Worm (Caenorhabditis elegans): ENCODE data around the gene lin-3.

lin-3 gene

DNA sequence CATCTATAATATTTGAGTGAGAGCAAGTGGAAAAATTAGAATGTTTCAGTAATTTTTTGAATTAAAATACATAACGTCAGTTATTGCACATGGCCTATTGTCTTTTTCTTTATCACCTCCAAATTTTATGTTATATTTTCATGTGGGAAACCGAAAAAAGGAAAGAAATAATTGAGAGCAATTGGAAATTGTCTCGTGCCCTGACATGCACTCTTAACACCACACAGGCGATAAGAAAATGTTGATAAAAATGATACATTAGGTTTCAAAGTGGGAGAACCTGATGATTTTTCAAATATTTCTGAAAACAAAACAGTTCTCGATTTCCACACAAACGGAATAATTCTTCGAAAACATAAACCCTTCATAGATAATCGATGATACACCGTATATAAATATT lies 38.2 kb upstream of the lin-3 start, which contains the start of gene F13H10.3:
TSS of gene F13H10.3 (minus strand) at position 73 of the 400 bp plus-strand sequence.
- no peak for TF ChIP-seq ceh-13 (GFP tag; optimal IDR thresholded peaks at IDR 0.05)
- no peak for TF ChIP-seq F13C5.2 (tag; optimal IDR thresholded peaks at IDR 0.05)

DNA sequence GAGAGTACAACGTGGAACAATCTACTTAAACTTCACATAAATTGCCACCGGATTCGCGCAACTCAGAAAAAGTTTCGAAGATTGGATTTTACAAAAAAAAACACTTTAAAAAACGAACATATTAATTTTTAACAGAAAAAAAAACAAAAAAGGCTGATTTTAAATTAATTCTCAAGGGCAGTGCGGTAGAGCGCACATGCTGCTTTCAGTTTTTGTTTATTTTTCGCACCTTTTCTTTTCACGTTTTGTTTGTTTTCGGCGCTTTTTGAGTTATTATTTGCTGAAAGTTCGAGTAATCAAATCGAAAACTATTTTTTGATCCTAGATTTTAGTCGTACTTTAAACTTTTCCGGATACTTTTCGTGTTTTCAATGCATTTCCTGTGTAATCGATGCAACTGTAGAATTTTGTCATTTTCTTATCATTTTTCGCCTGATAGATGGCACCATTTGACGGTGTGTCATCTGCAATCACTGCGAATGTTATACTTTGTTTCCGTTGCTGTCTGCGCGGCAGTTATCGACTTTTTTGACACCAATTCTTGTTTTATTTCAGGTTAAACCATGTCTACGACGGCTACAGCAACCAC lies 34.1 kb upstream of the lin-3 start, which contains the start of gene F13H10.8:
TSS of gene F13H10.8 (plus strand) at position 556 of the 589 bp plus-strand sequence.
- TF ChIP-seq tra-4 (tag; optimal IDR thresholded peaks at IDR 0.05) (no peak), F13C5.2 (tag; optimal IDR thresholded peaks at IDR 0.05) (peak; percentile 12)

DNA sequence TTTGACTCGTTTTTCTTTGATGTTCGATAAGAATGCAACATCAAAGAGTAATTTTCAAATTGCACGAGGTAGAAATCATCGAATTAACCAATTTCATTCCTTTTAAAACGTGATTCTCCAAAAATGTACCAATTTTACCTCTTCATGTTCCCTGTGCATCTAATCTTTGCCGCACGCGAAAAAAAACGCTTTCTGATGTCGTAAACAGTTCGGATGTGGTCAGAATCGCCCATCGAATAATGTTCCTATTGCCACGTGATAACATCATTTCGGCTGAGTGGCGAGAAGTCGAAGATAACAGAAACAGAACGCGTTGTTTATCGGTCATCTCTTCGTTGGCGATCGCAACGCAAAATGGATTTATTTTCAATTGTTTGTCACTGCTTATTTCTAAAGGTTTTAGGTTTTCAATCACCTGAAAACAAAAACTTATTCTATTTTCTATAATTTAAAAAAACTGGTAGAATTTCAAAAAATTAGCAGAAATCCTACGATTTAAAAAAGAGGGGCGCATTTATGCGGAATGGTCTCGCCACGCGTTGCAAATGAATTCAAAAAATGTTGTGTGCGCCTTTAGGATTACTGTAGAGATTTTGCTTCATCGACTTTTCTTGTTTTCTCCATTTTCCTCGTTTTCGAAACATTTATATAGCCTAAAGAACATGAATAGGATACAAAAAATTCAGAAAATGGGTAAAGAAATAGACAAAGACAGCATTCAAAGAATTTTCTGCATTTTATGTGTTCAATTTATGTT lies 32.4 kb upstream of the lin-3 start, which contains the start of gene mogs-1:
TSS of gene mogs-1 (minus strand) at position 417 of the 757 bp plus-strand sequence.
- TF ChIP-seq pes-1 (GFP tag; IDR thresholded peaks at IDR 0.05) (no peak), hnd-1 (tag; optimal IDR thresholded peaks at IDR 0.05) (no peak), ceh-13 (GFP tag; optimal IDR thresholded peaks at IDR 0.05) (no peak), F13C5.2 (tag; optimal IDR thresholded peaks at IDR 0.05) (no peak), ceh-36 (tag; optimal IDR thresholded peaks at IDR 0.05) (no peak), hmbx-1 (tag; optimal IDR thresholded peaks at IDR 0.05) (no peak), tbx-37 (GFP tag; conservative IDR thresholded peaks at IDR 0.05) (no peak), flt-1 (GFP tag; IDR thresholded peaks at IDR 0.05) (no peak), ama-1 (optimal IDR thresholded peaks at IDR 0.05) (no peak), aly-1 (tag; optimal IDR thresholded peaks at IDR 0.05) (no peak), ets-7 (tag; optimal IDR thresholded peaks at IDR 0.05) (no peak), scrt-1 (GFP tag; IDR thresholded peaks at IDR 0.05) (no peak), tbx-11 (GFP tag; IDR thresholded peaks at IDR 0.05) (no peak)

DNA sequence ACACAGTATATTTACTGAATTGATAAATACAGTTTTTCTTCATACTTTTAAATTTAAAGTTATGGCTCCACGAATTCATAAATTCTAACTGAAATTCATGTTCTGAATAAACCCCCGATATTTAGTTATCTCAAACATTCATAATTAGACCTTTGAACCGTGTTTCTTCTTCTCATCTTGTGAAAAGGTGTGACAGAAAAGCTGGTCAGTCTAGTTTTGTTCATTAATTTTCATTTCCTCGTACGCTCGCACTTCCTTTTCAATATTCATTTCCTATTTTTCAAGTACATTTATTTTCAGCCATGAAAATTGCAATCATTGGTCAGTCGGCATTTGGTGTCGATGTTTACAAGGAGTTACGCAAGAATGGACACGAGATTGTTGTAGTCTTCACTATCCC lies 31.8 kb upstream of the lin-3 start, which contains the start of gene alh-3:
TSS of gene alh-3 (plus strand) at position 301 of the 400 bp plus-strand sequence.
- no peak for TF ChIP-seq hmbx-1 (tag; optimal IDR thresholded peaks at IDR 0.05)
- TF ChIP-seq hmg-4 (GFP tag; optimal IDR thresholded peaks at IDR 0.05), result no peak
- TF ChIP-seq tbx-11 (GFP tag; IDR thresholded peaks at IDR 0.05), result no peak
- TF ChIP-seq F13C5.2 (tag; optimal IDR thresholded peaks at IDR 0.05), result no peak

DNA sequence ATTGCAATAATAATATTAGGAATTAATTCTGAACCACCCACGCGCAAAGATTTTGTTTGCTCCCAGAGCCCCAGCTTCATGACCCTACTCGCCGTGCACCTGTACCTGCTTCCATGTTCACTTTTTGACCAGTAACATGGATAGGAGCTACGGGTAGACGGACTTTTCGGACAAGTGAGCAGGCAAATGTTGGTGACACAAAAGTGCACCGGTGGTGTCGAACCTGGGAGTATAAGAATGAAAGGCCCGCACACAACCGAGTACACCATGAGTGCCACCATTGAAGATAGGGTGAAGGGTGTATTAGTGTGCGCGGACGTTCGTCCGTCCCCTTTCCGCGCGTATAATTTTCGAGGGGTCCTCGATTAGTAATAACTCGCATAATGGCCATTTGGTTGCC lies 28.2 kb upstream of the lin-3 start:
- TF ChIP-seq tbx-11 (GFP tag; IDR thresholded peaks at IDR 0.05) (peak; percentile 99), hmbx-1 (tag; optimal IDR thresholded peaks at IDR 0.05) (peak; percentile 93), scrt-1 (GFP tag; IDR thresholded peaks at IDR 0.05) (peak; percentile 99), hnd-1 (tag; optimal IDR thresholded peaks at IDR 0.05) (peak; percentile 96), aly-1 (tag; optimal IDR thresholded peaks at IDR 0.05) (peak; percentile 100), ama-1 (optimal IDR thresholded peaks at IDR 0.05) (peak; percentile 92), tbx-37 (GFP tag; conservative IDR thresholded peaks at IDR 0.05) (peak; percentile 99), ceh-13 (GFP tag; optimal IDR thresholded peaks at IDR 0.05) (peak; percentile 98), tra-4 (tag; optimal IDR thresholded peaks at IDR 0.05) (peak; percentile 99), ceh-36 (tag; optimal IDR thresholded peaks at IDR 0.05) (peak; percentile 98), F13C5.2 (tag; optimal IDR thresholded peaks at IDR 0.05) (peak; percentile 99), flt-1 (GFP tag; IDR thresholded peaks at IDR 0.05) (peak; percentile 100), sea-1 (GFP tag; conservative IDR thresholded peaks at IDR 0.05) (peak; percentile 99), ets-7 (tag; optimal IDR thresholded peaks at IDR 0.05) (peak; percentile 96), hmg-4 (GFP tag; optimal IDR thresholded peaks at IDR 0.05) (peak; percentile 100), B0310.2 (tag; optimal IDR thresholded peaks at IDR 0.05) (peak; percentile 99), pes-1 (GFP tag; IDR thresholded peaks at IDR 0.05) (peak; percentile 99)

DNA sequence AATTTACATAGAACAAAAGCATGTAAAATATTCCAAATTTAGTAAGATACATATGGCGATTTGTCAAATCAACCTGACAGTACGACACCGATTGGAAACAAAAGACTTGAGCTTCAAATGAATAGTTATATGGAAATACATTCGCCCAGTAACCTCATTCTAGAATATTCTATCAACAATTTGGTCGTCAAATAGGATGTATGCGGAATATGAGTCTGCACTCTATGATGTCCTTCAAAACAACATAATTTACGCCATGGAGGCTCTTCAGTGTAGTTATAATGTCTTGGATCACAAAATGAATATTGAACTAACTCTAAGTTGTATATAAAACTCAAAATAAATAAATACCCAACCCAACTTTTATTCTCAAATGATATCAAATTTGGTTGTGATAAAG lies 27.5 kb upstream of the lin-3 start:
- TF ChIP-seq tbx-37 (GFP tag; conservative IDR thresholded peaks at IDR 0.05) (0 out of 2 replicates have a peak, but pooled peaks have one; percentile 10), pes-1 (GFP tag; IDR thresholded peaks at IDR 0.05) (no peak)

DNA sequence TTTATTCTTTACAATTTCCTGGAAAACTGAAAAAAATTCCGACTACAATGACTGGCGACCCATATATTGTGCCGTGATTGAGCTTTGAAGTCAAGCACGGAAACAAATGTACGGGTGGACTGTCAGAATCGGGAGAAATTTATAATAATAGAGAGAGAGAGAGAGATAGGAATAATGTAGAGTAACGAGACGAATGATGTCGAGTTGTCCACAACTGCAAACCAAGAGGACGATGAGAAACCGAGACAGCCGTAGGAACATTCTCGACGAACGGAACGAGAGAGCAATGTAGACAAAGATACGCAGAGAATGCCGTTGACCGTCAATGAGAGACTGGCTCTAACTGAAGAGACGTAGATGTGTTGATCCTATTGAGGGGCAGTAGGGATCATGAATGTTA lies 26.5 kb upstream of the lin-3 start:
- no peak for TF ChIP-seq F13C5.2 (tag; optimal IDR thresholded peaks at IDR 0.05)
- TF ChIP-seq hmbx-1 (tag; optimal IDR thresholded peaks at IDR 0.05), result no peak
- no peak for TF ChIP-seq tbx-37 (GFP tag; conservative IDR thresholded peaks at IDR 0.05)
- peak; percentile 13 for TF ChIP-seq ets-7 (tag; optimal IDR thresholded peaks at IDR 0.05)
- TF ChIP-seq hnd-1 (tag; optimal IDR thresholded peaks at IDR 0.05), result no peak
- 0 out of 2 replicates have a peak, but pooled peaks have one; percentile 42 for TF ChIP-seq pes-1 (GFP tag; IDR thresholded peaks at IDR 0.05)
- TF ChIP-seq sea-1 (GFP tag; conservative IDR thresholded peaks at IDR 0.05), result no peak
- TF ChIP-seq flt-1 (GFP tag; IDR thresholded peaks at IDR 0.05), result peak; percentile 20; the same call in 1 of the 2 replicates
- TF ChIP-seq ceh-36 (tag; optimal IDR thresholded peaks at IDR 0.05), result peak; percentile 25
- TF ChIP-seq tra-4 (tag; optimal IDR thresholded peaks at IDR 0.05), result peak; percentile 7
- no peak for TF ChIP-seq ceh-13 (GFP tag; optimal IDR thresholded peaks at IDR 0.05)
- TF ChIP-seq tbx-11 (GFP tag; IDR thresholded peaks at IDR 0.05), result no peak
- peak; percentile 48 for TF ChIP-seq hmg-4 (GFP tag; optimal IDR thresholded peaks at IDR 0.05)
- peak; percentile 88 for TF ChIP-seq ama-1 (optimal IDR thresholded peaks at IDR 0.05)
- TF ChIP-seq aly-1 (tag; optimal IDR thresholded peaks at IDR 0.05), result no peak
- TF ChIP-seq B0310.2 (tag; optimal IDR thresholded peaks at IDR 0.05), result no peak
- TF ChIP-seq scrt-1 (GFP tag; IDR thresholded peaks at IDR 0.05), result no peak

DNA sequence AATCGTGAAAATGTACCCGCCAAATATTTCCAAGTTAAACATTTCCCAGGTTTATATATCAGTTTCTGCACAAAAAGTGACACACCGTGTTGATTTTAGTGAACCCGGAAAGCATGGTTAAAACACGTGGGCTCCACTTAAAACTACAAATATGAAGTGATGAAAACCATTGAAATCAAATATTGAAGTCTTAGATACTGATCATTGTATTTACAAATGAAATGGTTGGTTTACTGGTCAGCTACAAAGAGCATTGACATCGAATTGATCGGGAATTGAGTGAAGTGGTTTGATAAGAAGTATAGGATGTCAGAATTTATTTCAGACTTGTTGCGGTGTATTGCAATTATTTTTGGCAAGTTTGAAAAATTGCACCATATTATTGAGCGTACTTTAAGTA lies 24.7 kb upstream of the lin-3 start, which contains the start of gene hrg-5:
TSS of gene hrg-5 (minus strand) at position 17 of the 400 bp plus-strand sequence.
- TF ChIP-seq F13C5.2 (tag; optimal IDR thresholded peaks at IDR 0.05) (no peak), aly-1 (tag; optimal IDR thresholded peaks at IDR 0.05) (no peak), ceh-13 (GFP tag; optimal IDR thresholded peaks at IDR 0.05) (no peak), scrt-1 (GFP tag; IDR thresholded peaks at IDR 0.05) (no peak), ets-7 (tag; optimal IDR thresholded peaks at IDR 0.05) (no peak), ceh-36 (tag; optimal IDR thresholded peaks at IDR 0.05) (no peak), hnd-1 (tag; optimal IDR thresholded peaks at IDR 0.05) (no peak), hmbx-1 (tag; optimal IDR thresholded peaks at IDR 0.05) (no peak), sea-1 (GFP tag; conservative IDR thresholded peaks at IDR 0.05) (no peak), tbx-11 (GFP tag; IDR thresholded peaks at IDR 0.05) (no peak), tra-4 (tag; optimal IDR thresholded peaks at IDR 0.05) (no peak), pes-1 (GFP tag; IDR thresholded peaks at IDR 0.05) (no peak)

Data from whole organism, early embryonic.